Worm (Caenorhabditis elegans) whole organism, L2 larva: ENCODE results near the gene F36D3.14.

Experiments used
- C34F6.9 ChIP-seq: fragments of 150-350 bp; optimal IDR thresholded peaks from 2 replicates; lab custom pipeline; 2014; ENCODE audit warnings: missing biosample characterization, missing genetic modification characterization
- F13H6.1 ChIP-seq: sonication (generic microtip); optimal IDR thresholded peaks from 2 replicates; lab custom pipeline; 2016; ENCODE audit warnings: missing genetic modification characterization, missing compliant biosample characterization
- R02D3.7 ChIP-seq: fragments of 150-350 bp; optimal IDR thresholded peaks from 2 replicates; lab custom pipeline; 2014; ENCODE audit warnings: missing biosample characterization, missing genetic modification characterization
- Y55F3AM.14 ChIP-seq: fragments of 200-800 bp; sonication (Bioruptor generic); optimal IDR thresholded peaks from 2 replicates; lab custom pipeline; 2018; ENCODE audit warnings: mild to moderate bottlenecking, missing genetic modification characterization, missing compliant biosample characterization
- ZK546.5 ChIP-seq: sonication (generic microtip); optimal IDR thresholded peaks from 2 replicates; lab custom pipeline; 2017; ENCODE audit warnings: missing biosample characterization, missing genetic modification characterization
- alr-1 ChIP-seq: fragments of 150-350 bp; optimal IDR thresholded peaks from 2 replicates; lab custom pipeline; 2014; ENCODE audit warnings: missing biosample characterization, missing genetic modification characterization
- aly-2 ChIP-seq: fragments of 150-350 bp; optimal IDR thresholded peaks from 2 replicates; lab custom pipeline; 2014; ENCODE audit warnings: missing biosample characterization, missing genetic modification characterization
- ama-1 ChIP-seq: fragments of 150-350 bp; optimal IDR thresholded peaks from 2 replicates; lab custom pipeline; 2018; ENCODE audit warnings: inconsistent platforms
- blmp-1 ChIP-seq: sonication (generic microtip); optimal IDR thresholded peaks from 2 replicates; lab custom pipeline; 2017; ENCODE audit warnings: missing genetic modification characterization, mild to moderate bottlenecking, missing compliant biosample characterization, antibody characterized with exemption, moderate library complexity; ENCODE audit not compliant: insufficient read depth
- ceh-16 ChIP-seq: fragments of 150-350 bp; optimal IDR thresholded peaks from 2 replicates; lab custom pipeline; 2014; ENCODE audit warnings: missing biosample characterization, missing genetic modification characterization
- ceh-82 ChIP-seq: fragments of 150-350 bp; optimal IDR thresholded peaks from 2 replicates; lab custom pipeline; 2014; ENCODE audit warnings: missing biosample characterization, missing genetic modification characterization
- crh-2 ChIP-seq: sonication (generic microtip); optimal IDR thresholded peaks from 2 replicates; lab custom pipeline; 2017; ENCODE audit warnings: missing biosample characterization, missing genetic modification characterization
- dmd-4 ChIP-seq: sonication (generic microtip); optimal IDR thresholded peaks from 2 replicates; lab custom pipeline; 2017; ENCODE audit warnings: missing biosample characterization, missing genetic modification characterization
- egl-27 ChIP-seq: sonication (generic microtip); optimal IDR thresholded peaks from 3 replicates; lab custom pipeline; 2017; ENCODE audit warnings: missing biosample characterization, missing genetic modification reagents, missing genetic modification characterization
- elt-1 ChIP-seq: fragments of 150-350 bp; optimal IDR thresholded peaks from 2 replicates; lab custom pipeline; 2014; ENCODE audit warnings: missing biosample characterization, missing genetic modification characterization
- elt-3 ChIP-seq: sonication (generic microtip); optimal IDR thresholded peaks from 2 replicates; lab custom pipeline; 2017; ENCODE audit warnings: missing biosample characterization, missing genetic modification characterization
- fos-1 ChIP-seq: fragments of 150-350 bp; optimal IDR thresholded peaks from 2 replicates; lab custom pipeline; 2014; ENCODE audit warnings: missing biosample characterization, missing genetic modification characterization
- gmeb-1 ChIP-seq: fragments of 150-350 bp; optimal IDR thresholded peaks from 2 replicates; lab custom pipeline; 2014; ENCODE audit warnings: missing biosample characterization, missing genetic modification characterization
- lin-11 ChIP-seq: fragments of 150-350 bp; sonication (generic microtip); optimal IDR thresholded peaks from 2 replicates; lab custom pipeline; 2014; ENCODE audit warnings: missing biosample characterization, missing genetic modification characterization, inconsistent platforms, mixed read lengths
- lin-13 ChIP-seq: fragments of 150-350 bp; optimal IDR thresholded peaks from 2 replicates; lab custom pipeline; 2014; ENCODE audit warnings: missing biosample characterization, missing genetic modification reagents, missing genetic modification characterization
- lin-39 ChIP-seq: fragments of 150-350 bp; optimal IDR thresholded peaks from 2 replicates; lab custom pipeline; 2014; ENCODE audit warnings: missing biosample characterization, missing genetic modification reagents, missing genetic modification characterization
- lsy-2 ChIP-seq, 2 experiments: fragments of 150-350 bp in 1 of 2; sonication (generic microtip) in 1 of 2; optimal IDR thresholded peaks; 2 replicates each; lab custom pipeline; 2014 to 2017; ENCODE audit warnings: missing biosample characterization in 2 of 2, missing genetic modification characterization in 2 of 2
- mab-5 ChIP-seq: fragments of 150-350 bp; optimal IDR thresholded peaks from 2 replicates; lab custom pipeline; 2014; ENCODE audit warnings: missing biosample characterization, missing genetic modification characterization
- mbf-1 ChIP-seq: sonication (generic microtip); optimal IDR thresholded peaks from 2 replicates; lab custom pipeline; 2017; ENCODE audit warnings: missing biosample characterization, missing genetic modification characterization
- mdl-1 ChIP-seq, 2 experiments: fragments of 150-350 bp in 1 of 2; sonication (generic microtip) in 1 of 2; optimal IDR thresholded peaks; 2 replicates each; lab custom pipeline; 2017; ENCODE audit warnings: missing biosample characterization in 2 of 2, missing genetic modification characterization in 2 of 2
- nhr-10 ChIP-seq: sonication (generic microtip); optimal IDR thresholded peaks from 2 replicates; lab custom pipeline; 2017; ENCODE audit warnings: missing biosample characterization, missing genetic modification characterization
- nhr-11 ChIP-seq: fragments of 150-350 bp; optimal IDR thresholded peaks from 2 replicates; lab custom pipeline; 2014; ENCODE audit warnings: missing biosample characterization, missing genetic modification characterization
- nhr-12 ChIP-seq: fragments of 150-350 bp; optimal IDR thresholded peaks from 2 replicates; lab custom pipeline; 2014; ENCODE audit warnings: missing biosample characterization, missing genetic modification characterization
- nhr-129 ChIP-seq: fragments of 150-350 bp; optimal IDR thresholded peaks from 2 replicates; lab custom pipeline; 2014; ENCODE audit warnings: missing biosample characterization, missing genetic modification characterization
- nhr-21 ChIP-seq: fragments of 150-350 bp; optimal IDR thresholded peaks from 2 replicates; lab custom pipeline; 2014; ENCODE audit warnings: missing biosample characterization, missing genetic modification characterization
- nhr-23 ChIP-seq: fragments of 150-350 bp; optimal IDR thresholded peaks from 2 replicates; lab custom pipeline; 2014; ENCODE audit warnings: missing biosample characterization, missing genetic modification reagents, missing genetic modification characterization
- nhr-237 ChIP-seq: fragments of 150-350 bp; optimal IDR thresholded peaks from 2 replicates; lab custom pipeline; 2014; ENCODE audit warnings: missing biosample characterization, missing genetic modification characterization
- nhr-25 ChIP-seq: fragments of 150-350 bp; sonication (generic microtip); optimal IDR thresholded peaks from 3 replicates; lab custom pipeline; 2014; ENCODE audit warnings: missing biosample characterization, missing genetic modification characterization
- nhr-6 ChIP-seq: fragments of 150-350 bp; optimal IDR thresholded peaks from 2 replicates; lab custom pipeline; 2014; ENCODE audit warnings: missing biosample characterization, missing genetic modification characterization
- nhr-77 ChIP-seq: fragments of 150-350 bp; optimal IDR thresholded peaks from 2 replicates; lab custom pipeline; 2014; ENCODE audit warnings: missing biosample characterization, missing genetic modification characterization
- peb-1 ChIP-seq: fragments of 150-350 bp; optimal IDR thresholded peaks from 2 replicates; lab custom pipeline; 2014; ENCODE audit warnings: missing biosample characterization, missing genetic modification characterization
- sem-4 ChIP-seq: fragments of 150-350 bp; optimal IDR thresholded peaks from 2 replicates; lab custom pipeline; 2014; ENCODE audit warnings: missing biosample characterization, missing genetic modification reagents, missing genetic modification characterization
- skn-1 ChIP-seq: sonication (generic microtip); optimal IDR thresholded peaks from 2 replicates; lab custom pipeline; 2017; ENCODE audit warnings: missing biosample characterization, missing genetic modification characterization
- sma-3 ChIP-seq: sonication (generic microtip); optimal IDR thresholded peaks from 2 replicates; lab custom pipeline; 2016; ENCODE audit warnings: missing genetic modification reagents, missing genetic modification characterization, missing compliant biosample characterization
- sma-9 ChIP-seq, 2 experiments: fragments of 150-350 bp in 1 of 2; sonication (generic microtip) in 1 of 2; optimal IDR thresholded peaks; 2 replicates each; lab custom pipeline; 2014 to 2016; ENCODE audit warnings: missing genetic modification characterization in 2 of 2, mild to moderate bottlenecking in 1 of 2, missing biosample characterization in 1 of 2, missing compliant biosample characterization in 1 of 2, missing genetic modification reagents in 1 of 2, moderate library complexity in 1 of 2
- snpc-4 ChIP-seq: fragments of 150-350 bp; optimal IDR thresholded peaks from 2 replicates; lab custom pipeline; 2014; ENCODE audit warnings: missing biosample characterization, missing genetic modification characterization
- unc-39 ChIP-seq: fragments of 150-350 bp; optimal IDR thresholded peaks from 2 replicates; lab custom pipeline; 2014; ENCODE audit warnings: missing biosample characterization, missing genetic modification characterization
- unc-55 ChIP-seq: fragments of 150-350 bp; sonication (generic microtip); optimal IDR thresholded peaks from 3 replicates; lab custom pipeline; 2014; ENCODE audit warnings: missing biosample characterization, missing genetic modification reagents, missing genetic modification characterization
- unc-62 ChIP-seq: fragments of 150-350 bp; optimal IDR thresholded peaks from 2 replicates; lab custom pipeline; 2014; ENCODE audit warnings: missing biosample characterization, missing genetic modification reagents, missing genetic modification characterization
- zag-1 ChIP-seq: fragments of 150-350 bp; optimal IDR thresholded peaks from 2 replicates; lab custom pipeline; 2014; ENCODE audit warnings: missing biosample characterization, missing genetic modification characterization
- ztf-1 ChIP-seq: fragments of 200-800 bp; sonication (Bioruptor generic); conservative IDR thresholded peaks from 2 replicates; pipeline ENCODE4 v1.3.6; 2022; ENCODE audit warnings: missing genetic modification characterization, missing compliant biosample characterization
- ztf-11 ChIP-seq: sonication (generic microtip); optimal IDR thresholded peaks from 2 replicates; lab custom pipeline; 2017; ENCODE audit warnings: missing biosample characterization, missing genetic modification characterization
- ztf-4 ChIP-seq: fragments of 150-350 bp; optimal IDR thresholded peaks from 2 replicates; lab custom pipeline; 2014; ENCODE audit warnings: missing biosample characterization, missing genetic modification characterization

F36D3.14 gene

ce11 chrV:16505828-16506227 is 2.8 kb upstream of the F36D3.14 start, which contains the start of gene nhr-54:
Gene nhr-54, minus strand, starts transcription at chrV:16505928.
- no peak for TF ChIP-seq skn-1
- no peak for TF ChIP-seq ztf-11 (tag; lab: Kevin White, UChicago)
- no peak for TF ChIP-seq ama-1 (lab: Kevin White, UChicago)
- no peak for TF ChIP-seq ceh-82 (tag; lab: Kevin White, UChicago)
- TF ChIP-seq nhr-12 (tag; lab: Kevin White, UChicago), result no peak
- no peak for TF ChIP-seq elt-1 (tag; lab: Kevin White, UChicago)
- TF ChIP-seq, all 48 proteins: peak for 0

ce11 chrV:16499006-16499405 is 4.1 kb downstream of the F36D3.14 start, which contains the start of gene F36D3.1:
Gene F36D3.1, plus strand, starts transcription at chrV:16499352.
- TF ChIP-seq elt-3 (no peak), alr-1 (tag; lab: Kevin White, UChicago) (no peak), ZK546.5 (no peak), sem-4 (tag; lab: Kevin White, UChicago) (peak; percentile 23), blmp-1 (tag; lab: Kevin White, UChicago) (no peak), egl-27 (tag; lab: Kevin White, UChicago) (no peak), nhr-10 (tag; lab: Kevin White, UChicago) (no peak), nhr-237 (tag; lab: Kevin White, UChicago) (no peak), gmeb-1 (tag; lab: Kevin White, UChicago) (peak; percentile 80), mdl-1 (tag; optimal IDR thresholded peaks at IDR 0.05; lab: Kevin White, UChicago) (no peak), sma-3 (GFP tag; lab: Kevin White, UChicago) (no peak), mab-5 (tag; lab: Kevin White, UChicago) (no peak), zag-1 (tag; lab: Kevin White, UChicago) (no peak), lin-13 (peak; percentile 56), unc-39 (tag; lab: Kevin White, UChicago) (no peak), Y55F3AM.14 (GFP tag; lab: Kevin White, UChicago) (no peak), lsy-2 (tag; optimal IDR thresholded peaks at IDR 0.05; lab: Kevin White, UChicago) (peak; percentile 29 to 73), nhr-77 (no peak), unc-62 (GFP tag; lab: Kevin White, UChicago) (no peak), nhr-6 (no peak), ama-1 (lab: Kevin White, UChicago) (no peak), peb-1 (no peak), nhr-23 (tag; lab: Kevin White, UChicago) (no peak), lin-39 (tag; lab: Kevin White, UChicago) (no peak), aly-2 (tag; lab: Kevin White, UChicago) (no peak), fos-1 (peak; percentile 15), skn-1 (no peak), ztf-1 (no peak), snpc-4 (peak; percentile 67), unc-55 (peak; percentile 65), lin-11 (tag; lab: Kevin White, UChicago) (no peak), mbf-1 (tag; lab: Kevin White, UChicago) (no peak), ztf-4 (tag; lab: Kevin White, UChicago) (no peak), nhr-129 (tag; lab: Kevin White, UChicago) (peak; percentile 53), nhr-12 (tag; lab: Kevin White, UChicago) (no peak), sma-9 (GFP tag; optimal IDR thresholded peaks at IDR 0.05; lab: Kevin White, UChicago) (no peak), sma-9 (tag; optimal IDR thresholded peaks at IDR 0.05; lab: Kevin White, UChicago) (no peak), nhr-25 (tag; lab: Kevin White, UChicago) (no peak), dmd-4 (no peak), ceh-82 (tag; lab: Kevin White, UChicago) (no peak), elt-1 (tag; lab: Kevin White, UChicago) (no peak), C34F6.9 (peak; percentile 43), R02D3.7 (no peak), ceh-16 (tag; lab: Kevin White, UChicago) (no peak), nhr-11 (tag; lab: Kevin White, UChicago) (no peak), F13H6.1 (no peak), crh-2 (tag; lab: Kevin White, UChicago) (peak; percentile 34), nhr-21 (tag; lab: Kevin White, UChicago) (no peak), ztf-11 (tag; lab: Kevin White, UChicago) (no peak)
